Fruit fly (Drosophila melanogaster) Kc167 (cell line): ENCODE data around the gene CG32024.

ENCODE experiments used
- Myc ChIP-seq: fragments of >200 bp; optimal IDR thresholded peaks from 2 replicates; lab custom pipeline; 2017; ENCODE audit warnings: missing external identifiers
- Sin3A ChIP-seq: fragments of >200 bp; optimal IDR thresholded peaks from 2 replicates; lab custom pipeline; 2018; ENCODE audit warnings: missing external identifiers
- h ChIP-seq: fragments of >200 bp; optimal IDR thresholded peaks from 3 replicates; lab custom pipeline; 2018; ENCODE audit warnings: missing external identifiers
- psq ChIP-seq: fragments of >200 bp; optimal IDR thresholded peaks from 2 replicates; lab custom pipeline; 2017; ENCODE audit warnings: missing external identifiers
- ttk ChIP-seq: sonication (Bioruptor generic); optimal IDR thresholded peaks from 2 replicates; lab custom pipeline; 2017; ENCODE audit warnings: missing external identifiers

- TF ChIP-seq Sin3A (lab: Kevin White, UChicago) = no peak
- TF ChIP-seq h (lab: Kevin White, UChicago) = no peak
- TF ChIP-seq Myc (lab: Kevin White, UChicago) = no peak
- no peak for TF ChIP-seq psq (lab: Kevin White, UChicago)
- no peak for TF ChIP-seq ttk (lab: Kevin White, UChicago)
Measured at dm6 chr3L:8829572-8829971, 22.2 kb downstream of the CG32024 start.
